Worm (Caenorhabditis elegans): Measurements from ENCODE around the gene Y45G12B.2.

ce11 chrV:2690478-2690877 is 4.1 kb upstream of the Y45G12B.2 start:
- TF ChIP-seq ama-1 (optimal IDR thresholded peaks at IDR 0.05) = no peak
- no peak for TF ChIP-seq tbx-37 (GFP tag; conservative IDR thresholded peaks at IDR 0.05)
- no peak for TF ChIP-seq B0310.2 (tag; optimal IDR thresholded peaks at IDR 0.05)
- TF ChIP-seq hmbx-1 (tag; optimal IDR thresholded peaks at IDR 0.05) = no peak
- TF ChIP-seq hmg-4 (GFP tag; optimal IDR thresholded peaks at IDR 0.05) = no peak
- TF ChIP-seq ceh-13 (GFP tag; optimal IDR thresholded peaks at IDR 0.05) = no peak
- no peak for TF ChIP-seq hnd-1 (tag; optimal IDR thresholded peaks at IDR 0.05)
- no peak for TF ChIP-seq ets-7 (tag; optimal IDR thresholded peaks at IDR 0.05)
- no peak for TF ChIP-seq aly-1 (tag; optimal IDR thresholded peaks at IDR 0.05)
